Worm (Caenorhabditis elegans) whole organism, L1 larva: ENCODE results near the gene acox-1.5.

Source experiments
- C04F5.9 ChIP-seq: sonication (generic microtip); optimal IDR thresholded peaks from 2 replicates; lab custom pipeline; 2016; ENCODE audit warnings: missing genetic modification characterization, missing compliant biosample characterization
- aha-1 ChIP-seq: fragments of 150-350 bp; optimal IDR thresholded peaks from 2 replicates; lab custom pipeline; 2014; ENCODE audit warnings: missing biosample characterization, missing genetic modification characterization
- aly-2 ChIP-seq: fragments of 150-350 bp; optimal IDR thresholded peaks from 2 replicates; lab custom pipeline; 2014; ENCODE audit warnings: missing biosample characterization, missing genetic modification characterization
- blmp-1 ChIP-seq: fragments of 150-350 bp; optimal IDR thresholded peaks from 2 replicates; lab custom pipeline; 2014; ENCODE audit warnings: missing biosample characterization, missing genetic modification characterization
- ceh-63 ChIP-seq: fragments of 200-800 bp; sonication (Bioruptor generic); optimal IDR thresholded peaks from 2 replicates; lab custom pipeline; 2018; ENCODE audit warnings: mild to moderate bottlenecking, missing genetic modification characterization, missing compliant biosample characterization
- ceh-8 ChIP-seq: fragments of 200-800 bp; sonication (Bioruptor generic); optimal IDR thresholded peaks from 2 replicates; lab custom pipeline; 2018; ENCODE audit warnings: mild to moderate bottlenecking, missing genetic modification characterization, moderate library complexity, missing compliant biosample characterization
- ces-1 ChIP-seq: fragments of 150-350 bp; optimal IDR thresholded peaks from 2 replicates; lab custom pipeline; 2014; ENCODE audit warnings: missing biosample characterization, missing genetic modification reagents, missing genetic modification characterization
- dsc-1 ChIP-seq: sonication (generic microtip); optimal IDR thresholded peaks from 2 replicates; lab custom pipeline; 2016; ENCODE audit warnings: mild to moderate bottlenecking, missing genetic modification characterization, missing compliant biosample characterization
- efl-1 ChIP-seq, 4 experiments: fragments of 150-350 bp; optimal IDR thresholded peaks in 3 of 4; peaks in 1 of 4; 1 replicate in 1 of 4; 2 replicates in 3 of 4; lab custom pipeline; 2014; ENCODE audit warnings: missing biosample characterization in 2 of 4, missing genetic modification characterization in 2 of 4, missing genetic modification reagents in 2 of 4
- efl-3 ChIP-seq: fragments of 200-800 bp; sonication (Bioruptor generic); optimal IDR thresholded peaks from 2 replicates; lab custom pipeline; 2018; ENCODE audit warnings: mild to moderate bottlenecking, missing genetic modification characterization, missing compliant biosample characterization
- egl-27 ChIP-seq, 2 experiments: fragments of 150-350 bp in 1 of 2; sonication (generic microtip); optimal IDR thresholded peaks; 3 replicates each; lab custom pipeline; 2017 to 2018; ENCODE audit warnings: missing biosample characterization in 2 of 2, missing genetic modification characterization in 2 of 2, missing genetic modification reagents in 2 of 2
- elt-3 ChIP-seq, 6 experiments: fragments of 150-350 bp in 1 of 6; sonication (generic microtip); optimal IDR thresholded peaks; 2 replicates each; lab custom pipeline; 2017 to 2018; ENCODE audit warnings: missing biosample characterization in 6 of 6, missing genetic modification characterization in 6 of 6, inconsistent platforms in 1 of 6
- fkh-10 ChIP-seq: sonication (generic microtip); optimal IDR thresholded peaks from 2 replicates; lab custom pipeline; 2017; ENCODE audit warnings: missing biosample characterization, missing genetic modification reagents, missing genetic modification characterization
- fkh-4 ChIP-seq: sonication (generic microtip); optimal IDR thresholded peaks from 2 replicates; lab custom pipeline; 2016; ENCODE audit warnings: missing compliant biosample characterization, missing genetic modification characterization, borderline replicate concordance
- fkh-8 ChIP-seq: sonication (generic microtip); optimal IDR thresholded peaks from 2 replicates; lab custom pipeline; 2016; ENCODE audit warnings: mild to moderate bottlenecking, missing genetic modification characterization, missing compliant biosample characterization
- grh-1 ChIP-seq: fragments of 200-800 bp; sonication (Bioruptor generic); IDR thresholded peaks from 2 replicates; pipeline ENCODE4 v1.3.6; 2022; ENCODE audit warnings: missing genetic modification reagents, missing genetic modification characterization, missing compliant biosample characterization
- hlh-4 ChIP-seq: sonication (generic microtip); optimal IDR thresholded peaks from 2 replicates; lab custom pipeline; 2016; ENCODE audit warnings: mild to moderate bottlenecking, missing genetic modification characterization, missing compliant biosample characterization
- hpl-2 ChIP-seq: fragments of 150-350 bp; optimal IDR thresholded peaks from 2 replicates; lab custom pipeline; 2014; ENCODE audit warnings: missing biosample characterization, missing genetic modification reagents, missing genetic modification characterization
- irx-1 ChIP-seq: sonication (generic microtip); optimal IDR thresholded peaks from 2 replicates; lab custom pipeline; 2016; ENCODE audit warnings: missing genetic modification characterization, missing compliant biosample characterization
- lin-14 ChIP-seq: fragments of 200-800 bp; sonication (Bioruptor generic); optimal IDR thresholded peaks from 2 replicates; lab custom pipeline; 2018; ENCODE audit warnings: mild to moderate bottlenecking, missing genetic modification characterization, moderate library complexity, missing compliant biosample characterization
- lin-35 ChIP-seq, 2 experiments: fragments of 150-350 bp; optimal IDR thresholded peaks; 2 replicates each; lab custom pipeline; 2014; ENCODE audit warnings: missing biosample characterization in 2 of 2, missing genetic modification characterization in 2 of 2, missing genetic modification reagents in 2 of 2
- lin-39 ChIP-seq: fragments of 150-350 bp; optimal IDR thresholded peaks from 2 replicates; lab custom pipeline; 2014; ENCODE audit warnings: missing biosample characterization, missing genetic modification reagents, missing genetic modification characterization
- lir-3 ChIP-seq: sonication (generic microtip); optimal IDR thresholded peaks from 2 replicates; lab custom pipeline; 2016; ENCODE audit warnings: mild to moderate bottlenecking, missing genetic modification characterization, moderate library complexity, missing compliant biosample characterization; ENCODE audit not compliant: poor library complexity
- mab-9 ChIP-seq: fragments of 200-800 bp; sonication (Bioruptor generic); IDR thresholded peaks from 2 replicates; pipeline ENCODE4 v1.3.6; 2022; ENCODE audit warnings: missing genetic modification reagents, missing genetic modification characterization, missing compliant biosample characterization
- mdl-1 ChIP-seq, 2 experiments: fragments of 150-350 bp; optimal IDR thresholded peaks; 2 replicates each; lab custom pipeline; 2014 to 2017; ENCODE audit warnings: missing biosample characterization in 2 of 2, missing genetic modification characterization in 2 of 2, inconsistent platforms in 1 of 2
- mef-2 ChIP-seq: fragments of 150-350 bp; optimal IDR thresholded peaks from 2 replicates; lab custom pipeline; 2014; ENCODE audit warnings: missing biosample characterization, missing genetic modification characterization
- mep-1 ChIP-seq: fragments of 150-350 bp; optimal IDR thresholded peaks from 2 replicates; lab custom pipeline; 2014; ENCODE audit warnings: missing biosample characterization, missing genetic modification characterization
- nhr-11 ChIP-seq: fragments of 150-350 bp; optimal IDR thresholded peaks from 2 replicates; lab custom pipeline; 2014; ENCODE audit warnings: missing biosample characterization, missing genetic modification characterization
- nhr-19 ChIP-seq: fragments of 200-800 bp; sonication (Bioruptor generic); conservative IDR thresholded peaks from 2 replicates; pipeline ENCODE4 v1.3.6; 2022; ENCODE audit warnings: missing genetic modification characterization, missing compliant biosample characterization
- nhr-20 ChIP-seq: sonication (generic microtip); optimal IDR thresholded peaks from 2 replicates; lab custom pipeline; 2016; ENCODE audit warnings: mild to moderate bottlenecking, missing genetic modification characterization, missing compliant biosample characterization
- nhr-47 ChIP-seq: sonication (generic microtip); optimal IDR thresholded peaks from 2 replicates; lab custom pipeline; 2016; ENCODE audit warnings: mild to moderate bottlenecking, missing genetic modification characterization, moderate library complexity, missing compliant biosample characterization
- nhr-71 ChIP-seq: sonication (generic microtip); optimal IDR thresholded peaks from 2 replicates; lab custom pipeline; 2016; ENCODE audit warnings: mild to moderate bottlenecking, missing genetic modification characterization, moderate library complexity, missing compliant biosample characterization
- nhr-85 ChIP-seq: sonication (generic microtip); peaks from one replicate; lab custom pipeline; 2016; ENCODE audit warnings: missing genetic modification characterization, inconsistent platforms, missing compliant biosample characterization
- pag-3 ChIP-seq: sonication (generic microtip); optimal IDR thresholded peaks from 2 replicates; lab custom pipeline; 2017; ENCODE audit warnings: missing genetic modification characterization, mild to moderate bottlenecking, missing compliant biosample characterization, antibody characterized with exemption, borderline replicate concordance; ENCODE audit not compliant: insufficient read depth
- pax-3 ChIP-seq: fragments of 200-800 bp; sonication (Bioruptor generic); optimal IDR thresholded peaks from 2 replicates; lab custom pipeline; 2018; ENCODE audit warnings: mild to moderate bottlenecking, missing genetic modification characterization, moderate library complexity, missing compliant biosample characterization
- rnt-1 ChIP-seq: sonication (generic microtip); optimal IDR thresholded peaks from 2 replicates; lab custom pipeline; 2016; ENCODE audit warnings: mild to moderate bottlenecking, missing genetic modification characterization, moderate library complexity, missing compliant biosample characterization
- snpc-4 ChIP-seq: fragments of 150-350 bp; optimal IDR thresholded peaks from 2 replicates; lab custom pipeline; 2014; ENCODE audit warnings: missing biosample characterization, missing genetic modification characterization
- snu-23 ChIP-seq: sonication (generic microtip); optimal IDR thresholded peaks from 2 replicates; lab custom pipeline; 2016; ENCODE audit warnings: missing genetic modification characterization, missing compliant biosample characterization
- sox-4 ChIP-seq: sonication (generic microtip); optimal IDR thresholded peaks from 2 replicates; lab custom pipeline; 2016; ENCODE audit warnings: missing genetic modification characterization, missing compliant biosample characterization
- sptf-1 ChIP-seq: fragments of 150-350 bp; optimal IDR thresholded peaks from 2 replicates; lab custom pipeline; 2014; ENCODE audit warnings: missing biosample characterization, missing genetic modification characterization
- sup-37 ChIP-seq: fragments of 200-800 bp; sonication (Bioruptor generic); optimal IDR thresholded peaks from 2 replicates; lab custom pipeline; 2018; ENCODE audit warnings: mild to moderate bottlenecking, missing genetic modification characterization, missing compliant biosample characterization
- swsn-7 ChIP-seq: sonication (generic microtip); optimal IDR thresholded peaks from 2 replicates; lab custom pipeline; 2016; ENCODE audit warnings: missing genetic modification characterization, missing compliant biosample characterization
- tbx-2 ChIP-seq: sonication (generic microtip); optimal IDR thresholded peaks from 2 replicates; lab custom pipeline; 2016; ENCODE audit warnings: missing genetic modification characterization, missing compliant biosample characterization
- unc-30 ChIP-seq: sonication (generic microtip); optimal IDR thresholded peaks from 2 replicates; lab custom pipeline; 2017; ENCODE audit warnings: missing biosample characterization, missing genetic modification characterization
- unc-86 ChIP-seq: sonication (generic microtip); optimal IDR thresholded peaks from 2 replicates; lab custom pipeline; 2016; ENCODE audit warnings: missing genetic modification characterization, missing compliant biosample characterization
- zip-4 ChIP-seq: fragments of 200-800 bp; sonication (Bioruptor generic); optimal IDR thresholded peaks from 2 replicates; lab custom pipeline; 2018; ENCODE audit warnings: mild to moderate bottlenecking, missing genetic modification characterization, moderate library complexity, missing compliant biosample characterization
- ztf-11 ChIP-seq, 2 experiments: sonication (generic microtip); optimal IDR thresholded peaks; 2 replicates each; lab custom pipeline; 2016 to 2017; ENCODE audit warnings: missing genetic modification characterization in 2 of 2, missing biosample characterization in 1 of 2, missing compliant biosample characterization in 1 of 2
- ztf-4 ChIP-seq: fragments of 150-350 bp; optimal IDR thresholded peaks from 2 replicates; lab custom pipeline; 2014; ENCODE audit warnings: missing biosample characterization, missing genetic modification characterization

The acox-1.5 gene

ce11 chrIII:9621840-9622525 lies 30.0 kb upstream of the acox-1.5 start (continued):
- no peak for TF ChIP-seq ceh-63 (GFP tag; lab: Kevin White, UChicago)
- no peak for TF ChIP-seq blmp-1 (tag; lab: Kevin White, UChicago)
- no peak for TF ChIP-seq lin-39 (tag; lab: Kevin White, UChicago)
- TF ChIP-seq hlh-4 (tag; lab: Kevin White, UChicago), result no peak
- TF ChIP-seq sox-4 (tag; lab: Kevin White, UChicago), result no peak
- TF ChIP-seq fkh-4 (tag; lab: Kevin White, UChicago), result no peak
- TF ChIP-seq mab-9, result no peak
- no peak for TF ChIP-seq ztf-4 (tag; lab: Kevin White, UChicago)
- no peak for TF ChIP-seq nhr-11 (tag; lab: Kevin White, UChicago)
- no peak for TF ChIP-seq nhr-20 (tag; lab: Kevin White, UChicago)
- TF ChIP-seq zip-4, result no peak
- no peak for TF ChIP-seq egl-27 (tag; optimal IDR thresholded peaks at IDR 0.05; lab: Kevin White, UChicago)
- no peak for TF ChIP-seq mep-1 (tag; lab: Kevin White, UChicago)
- no peak for TF ChIP-seq swsn-7 (tag; lab: Kevin White, UChicago)
- no peak for TF ChIP-seq pax-3 (tag; lab: Kevin White, UChicago)
- TF ChIP-seq ces-1 (GFP tag; lab: Kevin White, UChicago), result no peak
- TF ChIP-seq lin-14 (GFP tag; lab: Kevin White, UChicago), result peak; percentile 33
- TF ChIP-seq sptf-1 (tag; lab: Kevin White, UChicago), result no peak
- TF ChIP-seq hpl-2 (GFP tag; lab: Kevin White, UChicago), result no peak
- TF ChIP-seq unc-86 (tag; lab: Kevin White, UChicago), result no peak
- TF ChIP-seq snu-23 (GFP tag; lab: Kevin White, UChicago), result peak; percentile 51
- TF ChIP-seq elt-3 (tag; optimal IDR thresholded peaks at IDR 0.05; lab: Kevin White, UChicago), result no peak
- no peak for TF ChIP-seq lir-3 (tag; lab: Kevin White, UChicago)
- TF ChIP-seq C04F5.9 (tag; lab: Kevin White, UChicago), result no peak
- no peak for TF ChIP-seq sup-37 (GFP tag; lab: Kevin White, UChicago)
- TF ChIP-seq fkh-8 (tag; lab: Kevin White, UChicago), result no peak
- no peak for TF ChIP-seq grh-1 (GFP tag; lab: Robert Waterston, UW)
- TF ChIP-seq rnt-1, result peak; percentile 33
- no peak for TF ChIP-seq ztf-11 (tag; optimal IDR thresholded peaks at IDR 0.05; lab: Kevin White, UChicago)
- no peak for TF ChIP-seq ceh-8 (GFP tag; lab: Kevin White, UChicago)
- TF ChIP-seq snpc-4 (tag; lab: Kevin White, UChicago), result no peak
- no peak for TF ChIP-seq irx-1
- TF ChIP-seq mdl-1 (tag; optimal IDR thresholded peaks at IDR 0.05; lab: Kevin White, UChicago), result no peak

DNA sequence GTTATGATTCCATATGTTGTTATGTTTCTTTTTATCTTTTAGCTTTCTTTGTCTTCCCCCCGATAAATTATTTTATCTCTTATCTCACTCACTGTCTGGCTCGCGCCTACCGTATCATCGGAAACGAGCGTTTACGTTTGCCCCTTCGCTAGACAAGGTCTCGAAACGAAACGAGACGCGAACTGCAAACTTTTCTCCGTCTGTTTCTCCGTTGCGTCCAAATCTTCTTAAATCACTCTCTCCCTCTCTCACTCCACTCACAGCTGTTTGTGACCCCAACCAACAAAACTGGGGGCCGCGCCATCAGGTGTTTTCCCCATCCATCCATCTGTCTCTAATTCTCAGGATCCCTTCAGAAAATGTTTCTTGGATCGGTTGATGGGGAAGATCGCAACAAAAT lies 28.2 kb upstream of the acox-1.5 start:
- peak; percentile 74 for TF ChIP-seq blmp-1 (tag; lab: Kevin White, UChicago)
- no peak for TF ChIP-seq nhr-11 (tag; lab: Kevin White, UChicago)
- TF ChIP-seq rnt-1, result peak; percentile 85
- TF ChIP-seq lir-3 (tag; lab: Kevin White, UChicago), result no peak
- TF ChIP-seq pag-3, result no peak
- TF ChIP-seq lin-14 (GFP tag; lab: Kevin White, UChicago), result peak; percentile 80
- peak; percentile 36 for TF ChIP-seq tbx-2
- peak; percentile 27 to 37 for TF ChIP-seq efl-1 (optimal IDR thresholded peaks at IDR 0.05; lab: Kevin White, UChicago)
- peak; percentile 22 to 91 for TF ChIP-seq efl-1 (GFP tag; optimal IDR thresholded peaks at IDR 0.05 in 1 of 2; lab: Kevin White, UChicago)
- TF ChIP-seq mep-1 (tag; lab: Kevin White, UChicago), result peak; percentile 31
- no peak for TF ChIP-seq ces-1 (GFP tag; lab: Kevin White, UChicago)
- peak; percentile 30 for TF ChIP-seq nhr-47 (tag; lab: Kevin White, UChicago)
- TF ChIP-seq mef-2 (tag; lab: Kevin White, UChicago), result no peak
- no peak for TF ChIP-seq aha-1
- peak; percentile 87 for TF ChIP-seq dsc-1 (tag; lab: Kevin White, UChicago)
- peak in 1 of 2 experiments; percentile 46 for TF ChIP-seq mdl-1 (tag; optimal IDR thresholded peaks at IDR 0.05; lab: Kevin White, UChicago)
- no peak for TF ChIP-seq sptf-1 (tag; lab: Kevin White, UChicago)
- TF ChIP-seq lin-35 (GFP tag; optimal IDR thresholded peaks at IDR 0.05; lab: Kevin White, UChicago), result peak; percentile 28 to 32
- peak; percentile 32 for TF ChIP-seq swsn-7 (tag; lab: Kevin White, UChicago)
- peak; percentile 81 for TF ChIP-seq nhr-85
- TF ChIP-seq aly-2 (tag; lab: Kevin White, UChicago), result no peak
- TF ChIP-seq nhr-19 (GFP tag; lab: Robert Waterston, UW), result peak; percentile 68
- peak; percentile 19 for TF ChIP-seq ztf-4 (tag; lab: Kevin White, UChicago)
- no peak for TF ChIP-seq unc-30 (tag; lab: Kevin White, UChicago)
- TF ChIP-seq nhr-71, result peak; percentile 83
- TF ChIP-seq fkh-10, result no peak
- no peak for TF ChIP-seq hlh-4 (tag; lab: Kevin White, UChicago)
- no peak for TF ChIP-seq efl-3 (GFP tag; lab: Kevin White, UChicago)
